Worm (Caenorhabditis elegans) whole organism, dauer: ENCODE measurements around the gene col-165.

Experiments
- unc-62 ChIP-seq: sonication (generic microtip); optimal IDR thresholded peaks from 2 replicates; lab custom pipeline; 2017; ENCODE audit warnings: missing biosample characterization, missing genetic modification reagents, missing genetic modification characterization

col-165 gene

DNA sequence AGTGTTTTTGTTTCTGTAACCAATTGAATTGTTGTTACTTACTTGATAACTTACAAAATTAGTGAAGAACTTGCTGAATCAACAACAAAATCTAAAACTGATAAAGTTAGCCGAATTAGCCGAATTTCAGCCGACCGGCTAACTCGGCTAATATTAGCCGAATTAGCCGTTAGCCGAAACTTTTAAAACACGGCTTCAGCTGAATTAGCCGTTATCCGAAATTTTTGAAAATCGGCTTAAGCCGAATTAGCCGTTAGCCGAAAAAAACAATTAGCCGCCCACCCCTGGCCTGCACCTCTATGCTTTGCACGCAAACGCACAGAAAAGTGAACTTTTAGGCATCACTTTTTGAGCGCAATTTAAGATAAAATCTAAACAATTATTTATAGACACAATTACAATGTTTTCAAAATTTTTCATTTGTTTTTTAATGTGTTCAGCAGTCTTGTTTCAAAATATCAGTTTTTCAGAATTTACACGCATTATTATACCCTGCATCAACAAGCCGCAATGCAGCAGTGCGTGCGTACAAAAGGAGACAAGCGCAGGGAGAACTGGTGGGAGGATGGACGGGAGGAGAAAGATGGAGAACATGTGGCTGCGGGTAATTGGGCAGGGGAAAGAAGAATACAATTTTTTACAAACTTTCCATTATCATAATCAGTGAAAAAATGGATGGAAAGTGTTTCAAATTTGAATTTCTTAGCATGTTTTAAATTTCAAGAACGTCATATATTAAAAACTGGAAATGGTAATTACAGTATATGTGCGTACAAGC, 41.8 kb downstream of the col-165 start:
- no peak for TF ChIP-seq unc-62 (GFP tag; lab: Kevin White, UChicago)

DNA sequence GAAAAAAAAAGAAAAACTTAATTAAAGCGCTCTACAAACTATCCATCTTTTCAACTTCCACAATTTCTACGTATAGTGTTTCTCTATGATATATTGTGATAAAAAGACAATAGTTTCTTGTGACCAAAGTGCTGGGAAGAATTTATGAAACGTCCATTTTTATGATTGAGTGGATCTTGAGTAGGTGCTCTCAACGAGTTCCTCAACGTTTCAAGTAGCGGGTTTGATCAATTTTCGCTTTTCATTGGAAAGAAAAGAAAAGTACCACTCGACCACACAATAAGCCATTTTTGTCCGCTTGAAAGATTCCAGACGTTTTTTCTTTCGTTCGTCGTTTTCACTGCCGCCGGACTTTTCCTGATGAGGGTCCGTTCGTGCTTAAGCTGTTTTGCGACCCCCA, 44.0 kb downstream of the col-165 start:
- TF ChIP-seq unc-62 (GFP tag; lab: Kevin White, UChicago): no peak

- no peak for TF ChIP-seq unc-62 (GFP tag; lab: Kevin White, UChicago)
These were observed 46.9 kb downstream of the col-165 start for ce11 chrX:4400296-4400695.

ce11 chrX:4402854-4403253, 49.4 kb downstream of the col-165 start, which contains the start of gene D1079.1:
Gene D1079.1, plus strand, starts transcription at chrX:4403154.
- no peak for TF ChIP-seq unc-62 (GFP tag; lab: Kevin White, UChicago)
